Fruit fly (Drosophila melanogaster) whole organism: Measurements from ENCODE around the gene CG15465.
A peak's percentile ranks its signal among the peaks of the same experiment; 100 is the strongest.

Experiments
- CG8478 ChIP-seq: fragments of >200 bp; optimal IDR thresholded peaks from 2 replicates; lab custom pipeline; 2018; ENCODE audit warnings: inconsistent platforms
- Dll ChIP-seq: fragments of >200 bp; optimal IDR thresholded peaks from 2 replicates; lab custom pipeline; 2017
- EcR ChIP-seq, 2 experiments: fragments of >200 bp; optimal IDR thresholded peaks; 2 replicates each; lab custom pipeline; 2017; ENCODE audit warnings: missing biosample characterization in 2 of 2, missing genetic modification characterization in 2 of 2, missing genetic modification reagents in 2 of 2
- pan ChIP-seq: fragments of >200 bp; optimal IDR thresholded peaks from 2 replicates; lab custom pipeline; 2017
- psq ChIP-seq: fragments of >200 bp; optimal IDR thresholded peaks from 2 replicates; lab custom pipeline; 2017
- usp ChIP-seq: fragments of >200 bp; optimal IDR thresholded peaks from 2 replicates; lab custom pipeline; 2017; ENCODE audit warnings: missing biosample characterization, missing genetic modification characterization, mixed read lengths

Gene CG15465

dm6 chrX:5055011-5055410 is 30.5 kb upstream of the CG15465 start:
- TF ChIP-seq Dll (lab: Kevin White, UChicago) (no peak), usp (GFP tag; lab: Kevin White, UChicago) (no peak), EcR (GFP tag; optimal IDR thresholded peaks at IDR 0.05; lab: Kevin White, UChicago) (no peak), CG8478 (no peak), psq (lab: Kevin White, UChicago) (no peak), pan (no peak)

dm6 chrX:5056076-5056475 is 29.5 kb upstream of the CG15465 start:
- TF ChIP-seq usp (GFP tag; lab: Kevin White, UChicago) = no peak
- no peak for TF ChIP-seq psq (lab: Kevin White, UChicago)

DNA sequence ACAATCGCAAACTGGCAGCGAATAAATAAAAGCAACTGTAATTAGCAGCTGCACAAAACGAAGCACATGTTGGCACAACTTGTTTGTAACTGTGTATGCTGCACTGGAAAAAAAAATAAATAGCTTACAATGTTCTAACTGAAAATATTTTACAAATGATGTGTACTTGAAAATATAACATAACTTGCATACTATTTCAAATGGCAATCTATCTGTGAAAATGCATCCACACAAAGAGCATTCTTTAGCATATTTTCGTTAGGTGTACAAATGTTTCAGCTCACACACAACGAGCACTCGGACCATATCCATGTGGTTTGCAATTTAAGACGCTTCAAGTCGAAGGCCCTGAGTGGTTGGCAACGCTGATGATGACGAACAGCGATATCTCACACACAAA is 26.9 kb upstream of the CG15465 start:
- TF ChIP-seq psq (lab: Kevin White, UChicago) (no peak), pan (no peak), EcR (GFP tag; optimal IDR thresholded peaks at IDR 0.05; lab: Kevin White, UChicago) (no peak), Dll (lab: Kevin White, UChicago) (no peak), CG8478 (no peak), usp (GFP tag; lab: Kevin White, UChicago) (no peak)

DNA sequence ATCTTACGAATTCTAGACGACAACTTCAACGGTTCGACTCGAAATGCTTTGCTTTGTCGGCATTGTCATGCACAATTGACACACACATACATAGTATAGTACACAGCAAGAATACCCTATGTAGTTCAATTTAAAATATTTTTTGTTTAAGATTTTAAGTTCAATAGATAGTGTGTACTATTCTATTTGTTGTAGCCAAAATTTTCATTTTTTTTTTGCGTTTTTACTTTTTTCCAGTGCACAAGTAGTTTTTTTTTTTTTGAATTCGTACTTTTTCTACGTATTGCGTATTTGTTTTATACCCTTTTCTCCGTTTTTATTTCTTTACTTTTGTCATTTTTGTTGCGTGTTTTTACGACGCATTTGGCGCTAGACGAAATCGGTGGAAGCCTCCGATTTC is 23.6 kb upstream of the CG15465 start:
- no peak for TF ChIP-seq psq (lab: Kevin White, UChicago)
- no peak for TF ChIP-seq CG8478
- no peak for TF ChIP-seq pan
- no peak for TF ChIP-seq Dll (lab: Kevin White, UChicago)
- no peak for TF ChIP-seq usp (GFP tag; lab: Kevin White, UChicago)
- no peak for TF ChIP-seq EcR (GFP tag; optimal IDR thresholded peaks at IDR 0.05; lab: Kevin White, UChicago)

- TF ChIP-seq usp (GFP tag; lab: Kevin White, UChicago) = no peak
- no peak for TF ChIP-seq CG8478
- no peak for TF ChIP-seq psq (lab: Kevin White, UChicago)
- no peak for TF ChIP-seq Dll (lab: Kevin White, UChicago)
- TF ChIP-seq pan = no peak
- TF ChIP-seq EcR (GFP tag; optimal IDR thresholded peaks at IDR 0.05; lab: Kevin White, UChicago) = no peak
Observed at dm6 chrX:5063540-5064308, 21.8 kb upstream of the CG15465 start.

- no peak for TF ChIP-seq CG8478
Observed at dm6 chrX:5066627-5067026, 18.9 kb upstream of the CG15465 start.

dm6 chrX:5068475-5068874 is 17.1 kb upstream of the CG15465 start:
- TF ChIP-seq CG8478 (no peak), Dll (lab: Kevin White, UChicago) (no peak), EcR (GFP tag; optimal IDR thresholded peaks at IDR 0.05; lab: Kevin White, UChicago) (no peak), pan (no peak), usp (GFP tag; lab: Kevin White, UChicago) (no peak), psq (lab: Kevin White, UChicago) (no peak)

DNA sequence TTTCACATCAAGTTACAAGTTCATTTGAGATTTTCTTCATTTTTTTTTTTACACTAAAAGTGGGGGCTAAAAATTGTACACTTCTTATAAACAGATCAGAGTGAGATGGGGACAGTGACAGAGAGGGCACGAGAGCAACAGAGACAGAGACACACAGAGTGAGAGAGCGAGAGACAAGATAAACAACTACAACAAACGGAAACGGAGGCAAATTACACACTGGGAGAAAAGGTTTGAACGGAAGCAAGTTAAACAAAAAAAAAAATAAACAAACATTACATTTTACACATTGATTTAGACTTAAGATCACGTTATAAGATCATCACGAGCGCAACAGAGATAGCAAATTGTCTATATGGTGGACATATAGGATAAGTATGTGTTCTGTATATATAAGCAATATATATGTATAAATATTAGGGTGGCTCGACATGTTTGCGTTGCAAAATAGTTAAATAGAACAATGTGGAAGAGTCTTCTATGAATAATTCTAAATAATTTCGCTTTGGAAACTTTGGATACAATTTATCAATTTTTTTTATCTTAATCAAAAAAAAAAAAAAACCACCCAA is 9.6 kb upstream of the CG15465 start:
- TF ChIP-seq CG8478 (no peak), psq (lab: Kevin White, UChicago) (no peak), pan (no peak), usp (GFP tag; lab: Kevin White, UChicago) (no peak), Dll (lab: Kevin White, UChicago) (no peak), EcR (GFP tag; optimal IDR thresholded peaks at IDR 0.05; lab: Kevin White, UChicago) (no peak)

- TF ChIP-seq psq (lab: Kevin White, UChicago) (no peak), usp (GFP tag; lab: Kevin White, UChicago) (no peak), pan (no peak), CG8478 (no peak), Dll (lab: Kevin White, UChicago) (no peak), EcR (GFP tag; optimal IDR thresholded peaks at IDR 0.05; lab: Kevin White, UChicago) (no peak)
Observed at dm6 chrX:5080521-5080920, 5.0 kb upstream of the CG15465 start.

dm6 chrX:5082354-5082818 is 3.2 kb upstream of the CG15465 start:
- TF ChIP-seq pan (no peak), psq (lab: Kevin White, UChicago) (peak; percentile 17)

DNA sequence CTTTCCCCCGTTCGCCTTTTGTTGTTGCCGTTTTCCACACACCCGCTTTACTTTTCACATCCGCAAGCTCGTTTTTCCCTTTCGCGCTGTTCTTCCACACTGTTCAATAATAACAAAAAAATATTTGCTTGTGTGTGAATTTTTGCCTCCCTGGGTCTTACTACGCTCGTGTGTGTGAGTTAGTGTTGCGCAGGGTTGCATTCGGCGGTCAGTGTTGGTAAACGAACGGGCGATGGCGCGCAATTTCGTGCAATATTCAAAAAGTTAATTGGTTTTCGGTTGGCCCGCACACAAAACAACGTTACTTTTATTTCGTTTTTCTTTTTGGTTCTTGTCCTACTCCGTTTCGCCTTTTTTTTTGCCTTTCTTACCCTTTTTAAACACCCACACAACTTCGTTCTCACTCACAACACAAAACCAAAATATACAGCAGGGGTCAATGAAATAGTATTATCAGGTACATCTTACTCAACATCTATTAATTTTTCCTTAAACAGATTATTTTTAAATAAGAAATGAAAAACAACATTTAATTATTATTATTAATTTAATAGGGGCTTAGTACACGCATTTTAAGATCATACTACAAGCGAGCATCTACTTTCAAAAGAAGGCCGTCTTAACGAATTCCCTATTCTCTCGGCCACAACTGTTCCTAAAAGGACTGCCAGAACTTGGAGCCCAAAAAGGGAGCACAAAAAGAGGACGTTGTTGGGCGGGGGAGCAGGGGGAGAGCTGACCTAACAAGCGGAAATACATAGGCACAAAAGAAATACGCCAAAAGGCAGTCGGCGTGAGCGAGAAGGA is 2.5 kb upstream of the CG15465 start:
- TF ChIP-seq pan = no peak
- TF ChIP-seq Dll (lab: Kevin White, UChicago) = peak; percentile 52

- TF ChIP-seq Dll (lab: Kevin White, UChicago) (peak; percentile 43), CG8478 (peak; percentile 11), usp (GFP tag; lab: Kevin White, UChicago) (no peak)
Observed at dm6 chrX:5083647-5084096, 1.9 kb upstream of the CG15465 start.
